Fruit fly (Drosophila melanogaster) whole organism, wandering third instar larva: ENCODE results near the gene CG13601.

Source experiments
- Abd-B ChIP-seq: fragments of >200 bp; optimal IDR thresholded peaks from 2 replicates; lab custom pipeline; 2017; ENCODE audit warnings: missing biosample characterization, missing genetic modification characterization
- CG32264 ChIP-seq: fragments of 200-800 bp; sonication (Bioruptor generic); optimal IDR thresholded peaks from 2 replicates; lab custom pipeline; 2016; ENCODE audit warnings: missing biosample characterization, missing genetic modification characterization
- CG9705 ChIP-seq: fragments of 200-800 bp; sonication (Bioruptor generic); optimal IDR thresholded peaks from 2 replicates; lab custom pipeline; 2018; ENCODE audit warnings: missing biosample characterization, mild to moderate bottlenecking, missing genetic modification characterization
- CrebA ChIP-seq: fragments of 200-800 bp; sonication (Bioruptor generic); optimal IDR thresholded peaks from 2 replicates; lab custom pipeline; 2016; ENCODE audit warnings: missing biosample characterization, mild to moderate bottlenecking, missing genetic modification characterization, borderline replicate concordance
- Dfd ChIP-seq: fragments of >200 bp; optimal IDR thresholded peaks from 2 replicates; lab custom pipeline; 2017; ENCODE audit warnings: missing biosample characterization, missing genetic modification characterization
- Dif ChIP-seq: fragments of 200-275, 200-300 bp; sonication (Bioruptor generic); optimal IDR thresholded peaks from 2 replicates; lab custom pipeline; 2018; ENCODE audit warnings: missing biosample characterization, missing genetic modification characterization; ENCODE audit not compliant: partially characterized antibody
- GATAd ChIP-seq: sonication (Bioruptor generic); optimal IDR thresholded peaks from 2 replicates; lab custom pipeline; 2016; ENCODE audit warnings: missing biosample characterization, missing genetic modification characterization
- HLH106 ChIP-seq: fragments of 200-800 bp; optimal IDR thresholded peaks from 3 replicates; lab custom pipeline; 2019; ENCODE audit warnings: missing biosample characterization, mild to moderate bottlenecking, missing genetic modification characterization, moderate library complexity
- Hnf4 ChIP-seq: fragments of 200-800 bp; sonication (Bioruptor generic); optimal IDR thresholded peaks from 2 replicates; lab custom pipeline; 2016; ENCODE audit warnings: missing biosample characterization, mild to moderate bottlenecking, missing genetic modification characterization
- Hr78 ChIP-seq: fragments of >200 bp; optimal IDR thresholded peaks from 2 replicates; lab custom pipeline; 2017; ENCODE audit warnings: missing biosample characterization, missing genetic modification characterization
- Hr83 ChIP-seq: fragments of 200-300 bp; sonication (Bioruptor generic); optimal IDR thresholded peaks from 2 replicates; lab custom pipeline; 2016; ENCODE audit warnings: missing biosample characterization, mild to moderate bottlenecking, missing genetic modification characterization, moderate library complexity; ENCODE audit not compliant: poor library complexity, severe bottlenecking
- Jra ChIP-seq: sonication (Bioruptor generic); optimal IDR thresholded peaks from 2 replicates; lab custom pipeline; 2016; ENCODE audit warnings: missing biosample characterization, missing genetic modification characterization
- Mio ChIP-seq: sonication (Bioruptor generic); optimal IDR thresholded peaks from 2 replicates; lab custom pipeline; 2016; ENCODE audit warnings: missing biosample characterization, missing genetic modification characterization
- N ChIP-seq: fragments of >200 bp; optimal IDR thresholded peaks from 2 replicates; lab custom pipeline; 2018; ENCODE audit warnings: missing biosample characterization, missing external identifiers, missing genetic modification characterization
- OdsH ChIP-seq: fragments of 200-800 bp; sonication (Bioruptor generic); optimal IDR thresholded peaks from 2 replicates; lab custom pipeline; 2016; ENCODE audit warnings: missing biosample characterization, mild to moderate bottlenecking, missing genetic modification characterization
- Rel ChIP-seq, 2 experiments: fragments of 200-800 bp; sonication (Bioruptor generic) in 1 of 2; optimal IDR thresholded peaks; 2 replicates in 1 of 2; 3 replicates in 1 of 2; lab custom pipeline; 2016 to 2019; ENCODE audit warnings: mild to moderate bottlenecking in 2 of 2, missing biosample characterization in 2 of 2, missing genetic modification characterization in 2 of 2, moderate library complexity in 1 of 2
- Sp1 ChIP-seq: fragments of 200-800 bp; sonication (Bioruptor generic); optimal IDR thresholded peaks from 3 replicates; lab custom pipeline; 2019; ENCODE audit warnings: missing biosample characterization, mild to moderate bottlenecking, missing genetic modification characterization, moderate library complexity
- brk ChIP-seq: fragments of 200-800 bp; sonication (Bioruptor generic); optimal IDR thresholded peaks from 2 replicates; lab custom pipeline; 2016; ENCODE audit warnings: missing biosample characterization, mild to moderate bottlenecking, missing genetic modification characterization
- dl ChIP-seq, 2 experiments: fragments of 175-275, 200-275 bp in 1 of 2; fragments of 200-275 bp in 1 of 2; sonication (Bioruptor generic); optimal IDR thresholded peaks; lab custom pipeline; 2018; ENCODE audit warnings: mild to moderate bottlenecking in 2 of 2, missing biosample characterization in 2 of 2, missing genetic modification characterization in 2 of 2, moderate library complexity in 2 of 2; ENCODE audit not compliant: partially characterized antibody in 2 of 2, insufficient read depth in 1 of 2
- dmrt93B ChIP-seq: fragments of 200-800 bp; sonication (Bioruptor generic); optimal IDR thresholded peaks from 2 replicates; lab custom pipeline; 2018; ENCODE audit warnings: missing biosample characterization, mild to moderate bottlenecking, missing genetic modification characterization
- dsf ChIP-seq: sonication (Bioruptor generic); optimal IDR thresholded peaks from 2 replicates; lab custom pipeline; 2016; ENCODE audit warnings: missing biosample characterization, missing genetic modification characterization, borderline replicate concordance
- ey ChIP-seq: fragments of 200-800 bp; sonication (Bioruptor generic); optimal IDR thresholded peaks from 2 replicates; lab custom pipeline; 2016; ENCODE audit warnings: missing biosample characterization, missing genetic modification characterization
- foxo ChIP-seq, 2 experiments: fragments of 200-800 bp; sonication (Bioruptor generic); optimal IDR thresholded peaks; 2 replicates in 1 of 2; 3 replicates in 1 of 2; lab custom pipeline; 2016 to 2017; ENCODE audit warnings: missing biosample characterization in 2 of 2, missing genetic modification characterization in 2 of 2
- fru ChIP-seq: fragments of 200-800 bp; sonication (Bioruptor generic); optimal IDR thresholded peaks from 3 replicates; lab custom pipeline; 2016; ENCODE audit warnings: missing biosample characterization, mild to moderate bottlenecking, missing genetic modification characterization
- h ChIP-seq: fragments of 200-800 bp; sonication (Bioruptor generic); optimal IDR thresholded peaks from 3 replicates; lab custom pipeline; 2016; ENCODE audit warnings: missing biosample characterization, mild to moderate bottlenecking, missing genetic modification characterization
- jim ChIP-seq: fragments of 175-275, 200-325 bp; sonication (Bioruptor generic); optimal IDR thresholded peaks from 2 replicates; lab custom pipeline; 2016; ENCODE audit warnings: missing biosample characterization, mild to moderate bottlenecking, missing genetic modification characterization
- pan ChIP-seq: fragments of >200 bp; optimal IDR thresholded peaks from 2 replicates; lab custom pipeline; 2017
- psq ChIP-seq: fragments of 200-800 bp; sonication (Bioruptor generic); optimal IDR thresholded peaks from 3 replicates; lab custom pipeline; 2017; ENCODE audit warnings: missing biosample characterization, mild to moderate bottlenecking, missing genetic modification characterization, moderate library complexity
- rgr ChIP-seq: fragments of 200-800 bp; sonication (Bioruptor generic); optimal IDR thresholded peaks from 3 replicates; lab custom pipeline; 2016; ENCODE audit warnings: missing biosample characterization, mild to moderate bottlenecking, missing genetic modification characterization
- sage ChIP-seq: fragments of 200-800 bp; sonication (Bioruptor generic); optimal IDR thresholded peaks from 2 replicates; lab custom pipeline; 2016; ENCODE audit warnings: missing biosample characterization, mild to moderate bottlenecking, missing genetic modification characterization
- sv ChIP-seq: fragments of 200-800 bp; sonication (Bioruptor generic); optimal IDR thresholded peaks from 3 replicates; lab custom pipeline; 2016; ENCODE audit warnings: missing biosample characterization, missing genetic modification characterization
- woc ChIP-seq: sonication (Bioruptor generic); optimal IDR thresholded peaks from 2 replicates; lab custom pipeline; 2016; ENCODE audit warnings: missing biosample characterization, mild to moderate bottlenecking, missing genetic modification characterization

The CG13601 gene

dm6 chr3R:23927429-23927828 lies at the start of gene CG13601:
TSS of gene CG13601 (minus strand) at chr3R:23927634.
- TF ChIP-seq Rel (GFP tag; optimal IDR thresholded peaks at IDR 0.05; lab: Kevin White, UChicago) (no peak), Rel (tag; optimal IDR thresholded peaks at IDR 0.05; lab: Kevin White, UChicago) (no peak), jim (no peak), Jra (GFP tag; lab: Kevin White, UChicago) (peak; percentile 21), foxo (GFP tag; optimal IDR thresholded peaks at IDR 0.05; lab: Kevin White, UChicago) (peak in 1 of 2 experiments; percentile 47), OdsH (GFP tag; lab: Kevin White, UChicago) (peak; percentile 17), sv (GFP tag; lab: Kevin White, UChicago) (peak; percentile 16), ey (peak; percentile 23), woc (GFP tag; lab: Kevin White, UChicago) (peak; percentile 3), HLH106 (tag; lab: Kevin White, UChicago) (peak; percentile 26), h (peak; percentile 4), rgr (peak; percentile 5), brk (no peak), dmrt93B (GFP tag; lab: Kevin White, UChicago) (no peak), Hr83 (peak; percentile 31)
- TF ChIP-seq, all 38 proteins: peak for 10

DNA sequence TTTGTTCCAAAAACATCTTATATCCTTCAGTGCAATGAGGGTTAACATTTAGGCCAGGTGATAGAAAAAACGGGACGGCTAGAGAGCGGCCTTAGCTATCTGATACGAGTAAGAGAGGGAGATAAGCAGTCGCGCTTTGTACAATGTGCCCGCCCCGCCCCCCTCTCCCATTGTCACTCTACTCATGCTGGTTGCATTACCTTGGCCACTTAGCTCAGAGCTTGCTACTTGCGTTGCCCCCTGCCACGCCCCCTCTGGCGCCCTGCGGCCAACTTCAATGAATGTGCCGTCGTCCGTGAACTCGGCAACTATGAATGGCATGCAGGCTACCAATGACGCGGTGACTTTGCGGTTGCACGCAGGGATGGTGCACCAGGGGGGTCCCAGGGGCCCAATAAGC lies 44.3 kb upstream of the CG13601 start:
- TF ChIP-seq psq (GFP tag; lab: Kevin White, UChicago): no peak
- no peak for TF ChIP-seq Dif (GFP tag; lab: Kevin White, UChicago)
- no peak for TF ChIP-seq CrebA
- TF ChIP-seq GATAd (GFP tag; lab: Kevin White, UChicago): no peak
- TF ChIP-seq, all 38 proteins: peak for 0

DNA sequence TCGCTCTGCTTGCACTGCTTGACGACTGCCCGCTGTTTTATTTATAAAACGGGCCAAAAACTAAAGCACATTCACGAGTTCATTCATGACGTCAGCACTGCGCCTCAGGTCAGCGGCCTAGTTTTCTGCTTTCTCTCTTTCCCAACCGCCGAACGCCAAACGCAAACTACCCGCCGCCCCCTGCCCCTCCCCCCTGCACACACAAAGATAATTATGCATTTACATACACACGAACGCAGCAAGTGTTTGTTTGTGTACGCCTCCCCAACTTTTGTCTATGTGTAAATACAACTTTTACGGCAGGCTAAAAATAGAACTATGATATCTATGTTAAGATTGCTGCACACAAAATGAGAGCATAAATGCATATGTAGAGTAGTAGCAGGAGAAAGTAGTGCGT lies 43.8 kb upstream of the CG13601 start:
- TF ChIP-seq Hnf4 (GFP tag; lab: Kevin White, UChicago) (no peak), brk (no peak), dsf (GFP tag; lab: Kevin White, UChicago) (no peak), Hr83 (no peak), Dfd (no peak), Sp1 (GFP tag; lab: Kevin White, UChicago) (no peak), fru (GFP tag; lab: Kevin White, UChicago) (no peak), Abd-B (no peak), psq (GFP tag; lab: Kevin White, UChicago) (no peak), Dif (GFP tag; lab: Kevin White, UChicago) (no peak), Hr78 (no peak), pan (no peak), rgr (no peak), Rel (GFP tag; optimal IDR thresholded peaks at IDR 0.05; lab: Kevin White, UChicago) (no peak), Rel (tag; optimal IDR thresholded peaks at IDR 0.05; lab: Kevin White, UChicago) (no peak), dmrt93B (GFP tag; lab: Kevin White, UChicago) (no peak), sage (GFP tag; lab: Kevin White, UChicago) (no peak), ey (no peak)

dm6 chr3R:23969449-23969848 lies 42.0 kb upstream of the CG13601 start:
- no peak for TF ChIP-seq sage (GFP tag; lab: Kevin White, UChicago)
- no peak for TF ChIP-seq foxo (GFP tag; optimal IDR thresholded peaks at IDR 0.05; lab: Kevin White, UChicago)
- no peak for TF ChIP-seq OdsH (GFP tag; lab: Kevin White, UChicago)
- no peak for TF ChIP-seq Dif (GFP tag; lab: Kevin White, UChicago)
- TF ChIP-seq fru (GFP tag; lab: Kevin White, UChicago): no peak
- no peak for TF ChIP-seq h
- no peak for TF ChIP-seq CG9705 (GFP tag; lab: Kevin White, UChicago)
- TF ChIP-seq Hnf4 (GFP tag; lab: Kevin White, UChicago): no peak
- no peak for TF ChIP-seq N (GFP tag; lab: Kevin White, UChicago)
- TF ChIP-seq Sp1 (GFP tag; lab: Kevin White, UChicago): no peak

- TF ChIP-seq h (no peak), CrebA (no peak), woc (GFP tag; lab: Kevin White, UChicago) (no peak), N (GFP tag; lab: Kevin White, UChicago) (no peak), ey (no peak), CG32264 (no peak), GATAd (GFP tag; lab: Kevin White, UChicago) (no peak), dl (GFP tag; optimal IDR thresholded peaks at IDR 0.05; lab: Kevin White, UChicago; ENCODE audit: insufficient read depth in 1 of 2, partially characterized antibody in 2 of 2) (no peak), Hr83 (no peak), Abd-B (no peak), Mio (no peak), foxo (GFP tag; optimal IDR thresholded peaks at IDR 0.05; lab: Kevin White, UChicago) (no peak), Rel (GFP tag; optimal IDR thresholded peaks at IDR 0.05; lab: Kevin White, UChicago) (no peak), Rel (tag; optimal IDR thresholded peaks at IDR 0.05; lab: Kevin White, UChicago) (no peak), dmrt93B (GFP tag; lab: Kevin White, UChicago) (no peak), pan (no peak)
Measured at dm6 chr3R:23964913-23965718, 37.7 kb upstream of the CG13601 start.
